Fruit fly (Drosophila melanogaster) whole organism, embryonic: ENCODE results near the gene Hex-t2.
A peak's percentile ranks its signal among the peaks of the same experiment; 100 is the strongest.

Experiments used
- Ada2b ChIP-seq: fragments of 200-800 bp; sonication (Bioruptor generic); IDR thresholded peaks from 2 replicates; pipeline ENCODE4 v1.3.6; 2022; ENCODE audit warnings: missing biosample characterization, missing genetic modification characterization
- Atf3 ChIP-seq: fragments of 200-800 bp; sonication (Bioruptor generic); optimal IDR thresholded peaks from 3 replicates; lab custom pipeline; 2016; ENCODE audit warnings: missing biosample characterization, missing genetic modification characterization
- Blimp-1 ChIP-seq: fragments of 200-800 bp; sonication (Bioruptor generic); optimal IDR thresholded peaks from 3 replicates; lab custom pipeline; 2018; ENCODE audit warnings: missing biosample characterization, missing genetic modification characterization, mild to moderate bottlenecking, moderate library complexity, missing genetic modification reagents
- CG10366 ChIP-seq: fragments of 200-800 bp; sonication (Bioruptor generic); IDR thresholded peaks from 2 replicates; pipeline ENCODE4 v1.3.6; 2022; ENCODE audit warnings: missing biosample characterization, missing genetic modification characterization
- CG11398 ChIP-seq: fragments of 200-800 bp; sonication (Bioruptor generic); optimal IDR thresholded peaks from 2 replicates; lab custom pipeline; 2016; ENCODE audit warnings: missing biosample characterization, missing genetic modification characterization
- CG11504 ChIP-seq: fragments of 200-800 bp; sonication (Bioruptor generic); optimal IDR thresholded peaks from 3 replicates; lab custom pipeline; 2019; ENCODE audit warnings: missing biosample characterization, mild to moderate bottlenecking, missing genetic modification characterization, moderate library complexity
- CG13424 ChIP-seq: fragments of 200-800 bp; sonication (Bioruptor generic); optimal IDR thresholded peaks from 2 replicates; lab custom pipeline; 2019; ENCODE audit warnings: missing biosample characterization, mild to moderate bottlenecking, missing genetic modification characterization, moderate library complexity
- CG14441 ChIP-seq: fragments of 200-800 bp; sonication (Bioruptor generic); IDR thresholded peaks from 2 replicates; pipeline ENCODE4 v1.3.6; 2022; ENCODE audit warnings: missing biosample characterization, missing genetic modification characterization
- CG14667 ChIP-seq: fragments of 200-800 bp; sonication (Bioruptor generic); IDR thresholded peaks from 2 replicates; pipeline ENCODE4 v1.3.6; 2022; ENCODE audit warnings: missing biosample characterization, missing genetic modification characterization
- CG14710 ChIP-seq: fragments of 200-800 bp; sonication (Bioruptor generic); optimal IDR thresholded peaks from 3 replicates; lab custom pipeline; 2019; ENCODE audit warnings: missing biosample characterization, mild to moderate bottlenecking, missing genetic modification characterization, moderate library complexity
- CG15696 ChIP-seq: fragments of 200-800 bp; sonication (Bioruptor generic); optimal IDR thresholded peaks from 2 replicates; lab custom pipeline; 2019; ENCODE audit warnings: missing biosample characterization, mild to moderate bottlenecking, missing genetic modification characterization, moderate library complexity
- CG18262 ChIP-seq: fragments of 200-800 bp; optimal IDR thresholded peaks from 3 replicates; lab custom pipeline; 2019; ENCODE audit warnings: missing biosample characterization, mild to moderate bottlenecking, missing genetic modification characterization, moderate library complexity
- CG18476 ChIP-seq: fragments of 200-800 bp; sonication (Bioruptor generic); optimal IDR thresholded peaks from 2 replicates; lab custom pipeline; 2016; ENCODE audit warnings: missing biosample characterization, mild to moderate bottlenecking, missing genetic modification characterization
- CG2678 ChIP-seq: fragments of 200-800 bp; sonication (Bioruptor generic); optimal IDR thresholded peaks from 3 replicates; lab custom pipeline; 2019; ENCODE audit warnings: missing biosample characterization, mild to moderate bottlenecking, missing genetic modification characterization, moderate library complexity
- CG2712 ChIP-seq: fragments of 200-800 bp; optimal IDR thresholded peaks from 3 replicates; lab custom pipeline; 2019; ENCODE audit warnings: missing biosample characterization, mild to moderate bottlenecking, missing genetic modification characterization, moderate library complexity
- CG30403 ChIP-seq: fragments of 200-800 bp; sonication (Bioruptor generic); optimal IDR thresholded peaks from 3 replicates; lab custom pipeline; 2016; ENCODE audit warnings: missing biosample characterization, missing genetic modification characterization
- CG7839 ChIP-seq: fragments of 200-800 bp; sonication (Bioruptor generic); optimal IDR thresholded peaks from 3 replicates; lab custom pipeline; 2018; ENCODE audit warnings: missing biosample characterization, mild to moderate bottlenecking, missing genetic modification characterization, moderate library complexity
- CG7928 ChIP-seq: fragments of 200-800 bp; sonication (Bioruptor generic); optimal IDR thresholded peaks from 2 replicates; lab custom pipeline; 2017; ENCODE audit warnings: missing biosample characterization, mild to moderate bottlenecking, missing genetic modification characterization
- CoRest ChIP-seq: fragments of 200-800 bp; sonication (Bioruptor generic); optimal IDR thresholded peaks from 3 replicates; lab custom pipeline; 2018; ENCODE audit warnings: missing biosample characterization, mild to moderate bottlenecking, missing genetic modification characterization, moderate library complexity
- Dip2 ChIP-seq: fragments of 200-800 bp; sonication (Bioruptor generic); IDR thresholded peaks from 2 replicates; pipeline ENCODE4 v1.3.6; 2022; ENCODE audit warnings: missing biosample characterization, missing genetic modification characterization
- Med ChIP-seq: fragments of 200-800 bp; sonication (Bioruptor generic); peaks from one replicate; lab custom pipeline; 2016; ENCODE audit warnings: missing biosample characterization, missing genetic modification characterization, mild to moderate bottlenecking, inconsistent platforms, moderate library complexity
- PHDP ChIP-seq: fragments of 200-800 bp; sonication (Bioruptor generic); optimal IDR thresholded peaks from 3 replicates; lab custom pipeline; 2018; ENCODE audit warnings: missing biosample characterization, mild to moderate bottlenecking, missing genetic modification characterization, moderate library complexity
- Rfx ChIP-seq: fragments of 200-800 bp; sonication (Bioruptor generic); IDR thresholded peaks from 2 replicates; pipeline ENCODE4 v1.3.6; 2022; ENCODE audit warnings: missing biosample characterization, missing genetic modification characterization
- Sox102F ChIP-seq: fragments of 200-800 bp; sonication (Bioruptor generic); optimal IDR thresholded peaks from 2 replicates; lab custom pipeline; 2018; ENCODE audit warnings: missing biosample characterization, mild to moderate bottlenecking, missing genetic modification characterization, moderate library complexity
- Xrp1 ChIP-seq: fragments of 200-800 bp; sonication (Bioruptor generic); IDR thresholded peaks from 2 replicates; pipeline ENCODE4 v1.3.6; 2022; ENCODE audit warnings: missing biosample characterization, missing genetic modification characterization
- bsh ChIP-seq, 2 experiments: fragments of 200-800 bp; sonication (Bioruptor generic); optimal IDR thresholded peaks; 2 replicates each; lab custom pipeline; 2017 to 2018; ENCODE audit warnings: mild to moderate bottlenecking in 2 of 2, missing biosample characterization in 2 of 2, missing genetic modification characterization in 2 of 2, moderate library complexity in 1 of 2
- dmrt99B ChIP-seq: fragments of 200-800 bp; sonication (Bioruptor generic); optimal IDR thresholded peaks from 2 replicates; lab custom pipeline; 2018; ENCODE audit warnings: missing biosample characterization, mild to moderate bottlenecking, missing genetic modification characterization, moderate library complexity
- fd96Cb ChIP-seq: fragments of 200-800 bp; sonication (Bioruptor generic); optimal IDR thresholded peaks from 2 replicates; lab custom pipeline; 2018; ENCODE audit warnings: missing biosample characterization, mild to moderate bottlenecking, missing genetic modification characterization, moderate library complexity
- gem ChIP-seq: fragments of 200-800 bp; sonication (Bioruptor generic); optimal IDR thresholded peaks from 2 replicates; lab custom pipeline; 2019; ENCODE audit warnings: missing biosample characterization, mild to moderate bottlenecking, missing genetic modification characterization, moderate library complexity
- gfzf ChIP-seq: fragments of 200-800 bp; sonication (Bioruptor generic); optimal IDR thresholded peaks from 2 replicates; lab custom pipeline; 2016; ENCODE audit warnings: missing biosample characterization, mild to moderate bottlenecking, missing genetic modification characterization, moderate library complexity
- grau ChIP-seq: fragments of 200-800 bp; optimal IDR thresholded peaks from 3 replicates; lab custom pipeline; 2019; ENCODE audit warnings: missing biosample characterization, mild to moderate bottlenecking, missing genetic modification characterization, moderate library complexity
- gsb-n ChIP-seq: fragments of 200-800 bp; sonication (Bioruptor generic); optimal IDR thresholded peaks from 3 replicates; lab custom pipeline; 2018; ENCODE audit warnings: missing biosample characterization, mild to moderate bottlenecking, missing genetic modification characterization
- hkb ChIP-seq, 2 experiments: fragments of 200-800 bp in 1 of 2; fragments of >200 bp in 1 of 2; sonication (Bioruptor generic) in 1 of 2; IDR thresholded peaks in 1 of 2; optimal IDR thresholded peaks in 1 of 2; 2 replicates each; pipeline versions ENCODE4 v1.3.6 to Lab custom; 2017 to 2022; ENCODE audit warnings: missing biosample characterization in 1 of 2, missing genetic modification characterization in 1 of 2
- lbe ChIP-seq: fragments of 200-800 bp; sonication (Bioruptor generic); optimal IDR thresholded peaks from 2 replicates; lab custom pipeline; 2016; ENCODE audit warnings: missing biosample characterization, mild to moderate bottlenecking, missing genetic modification characterization
- lmd ChIP-seq: fragments of 200-800 bp; sonication (Bioruptor generic); IDR thresholded peaks from 2 replicates; pipeline ENCODE4 v1.3.6; 2022; ENCODE audit warnings: missing biosample characterization, missing genetic modification characterization
- maf-S ChIP-seq: fragments of 200-800 bp; sonication (Bioruptor generic); optimal IDR thresholded peaks from 2 replicates; lab custom pipeline; 2016; ENCODE audit warnings: missing biosample characterization, missing genetic modification characterization
- phol ChIP-seq: fragments of 200-800 bp; sonication (Bioruptor generic); optimal IDR thresholded peaks from 3 replicates; lab custom pipeline; 2018; ENCODE audit warnings: missing biosample characterization, mild to moderate bottlenecking, missing genetic modification characterization, moderate library complexity
- row ChIP-seq: fragments of 200-800 bp; sonication (Bioruptor generic); IDR thresholded peaks from 3 replicates; pipeline ENCODE4 v1.3.6; 2022; ENCODE audit warnings: missing biosample characterization, missing genetic modification characterization
- sens ChIP-seq: fragments of 200-800 bp; sonication (Bioruptor generic); peaks from one replicate; lab custom pipeline; 2016; ENCODE audit warnings: missing biosample characterization, missing genetic modification characterization
- seq ChIP-seq: fragments of 200-800 bp; sonication (Bioruptor generic); IDR thresholded peaks from 2 replicates; pipeline ENCODE4 v1.3.6; 2022; ENCODE audit warnings: missing biosample characterization, missing genetic modification characterization
- sisA ChIP-seq: fragments of 200-800 bp; sonication (Bioruptor generic); IDR thresholded peaks from 2 replicates; pipeline ENCODE4 v1.3.6; 2022; ENCODE audit warnings: missing biosample characterization, missing genetic modification characterization
- unpg ChIP-seq: fragments of 200-800 bp; sonication (Bioruptor generic); optimal IDR thresholded peaks from 3 replicates; lab custom pipeline; 2018; ENCODE audit warnings: missing biosample characterization, mild to moderate bottlenecking, missing genetic modification characterization, moderate library complexity

Gene Hex-t2

dm6 chr3R:26442609-26443180 is 7.8 kb upstream of the Hex-t2 start (continued):
- TF ChIP-seq seq (GFP tag; lab: Robert Waterston, UW): 0 out of 2 replicates have a peak, but pooled peaks have one; percentile 23
- no peak for TF ChIP-seq CG15696 (tag; lab: Kevin White, UChicago)
- TF ChIP-seq, all 482 proteins: peak for 20

dm6 chr3R:26443343-26443742 is 7.1 kb upstream of the Hex-t2 start:
- TF ChIP-seq PHDP (tag; lab: Kevin White, UChicago) (peak; percentile 4), CG14710 (tag; lab: Kevin White, UChicago) (peak; percentile 3), lmd (0 out of 2 replicates have a peak, but pooled peaks have one; percentile 19), Atf3 (GFP tag; lab: Kevin White, UChicago) (no peak), Ada2b (0 out of 2 replicates have a peak, but pooled peaks have one; percentile 8), Rfx (GFP tag; lab: Robert Waterston, UW) (peak; percentile 34; the same call in 1 of the 2 replicates), gem (tag; lab: Kevin White, UChicago) (peak; percentile 48), CG10366 (no peak), phol (tag; lab: Kevin White, UChicago) (peak; percentile 4), CG14667 (GFP tag; lab: Robert Waterston, UW) (0 out of 2 replicates have a peak, but pooled peaks have one; percentile 11), maf-S (no peak), CG7928 (GFP tag; lab: Kevin White, UChicago) (no peak), CG30403 (GFP tag; lab: Kevin White, UChicago) (peak; percentile 11), CG14441 (GFP tag; lab: Robert Waterston, UW) (no peak), CG2712 (tag; lab: Kevin White, UChicago) (peak; percentile 2), Dip2 (GFP tag; lab: Robert Waterston, UW) (no peak), Sox102F (GFP tag; lab: Kevin White, UChicago) (peak; percentile 29), CG11398 (GFP tag; lab: Kevin White, UChicago) (no peak), CG18476 (GFP tag; lab: Kevin White, UChicago) (peak; percentile 86), sens (GFP tag; lab: Kevin White, UChicago) (peak; percentile 79), CG7839 (tag; lab: Kevin White, UChicago) (peak; percentile 19), Blimp-1 (GFP tag; lab: Kevin White, UChicago) (peak; percentile 6), CG11504 (peak; percentile 26), CG2678 (tag; lab: Kevin White, UChicago) (peak; percentile 44), Xrp1 (GFP tag; lab: Robert Waterston, UW) (0 out of 2 replicates have a peak, but pooled peaks have one; percentile 11), gfzf (GFP tag; lab: Kevin White, UChicago) (no peak), row (GFP tag; lab: Robert Waterston, UW) (peak; percentile 79), CG18262 (tag; lab: Kevin White, UChicago) (peak; percentile 15), Med (GFP tag; lab: Kevin White, UChicago) (peak; percentile 9), sisA (peak; percentile 29; the same call in 1 of the 2 replicates), CoRest (tag; lab: Kevin White, UChicago) (peak; percentile 27), unpg (GFP tag; lab: Kevin White, UChicago) (peak; percentile 8), gsb-n (tag; lab: Kevin White, UChicago) (peak; percentile 55), CG13424 (tag; lab: Kevin White, UChicago) (peak; percentile 25), grau (tag; lab: Kevin White, UChicago) (peak; percentile 2), bsh (GFP tag; optimal IDR thresholded peaks at IDR 0.05; lab: Kevin White, UChicago) (peak in 1 of 2 experiments; percentile 4), hkb (optimal IDR thresholded peaks at IDR 0.05; lab: Kevin White, UChicago) (peak; percentile 98), hkb (GFP tag; IDR thresholded peaks at IDR 0.05; lab: Robert Waterston, UW) (no peak), lbe (GFP tag; lab: Kevin White, UChicago) (no peak), fd96Cb (tag; lab: Kevin White, UChicago) (peak; percentile 1), dmrt99B (tag; lab: Kevin White, UChicago) (peak; percentile 34)
